Fruit fly (Drosophila melanogaster) whole organism, prepupa: ENCODE results near the gene CG17786.
A peak's percentile ranks its signal among the peaks of the same experiment; 100 is the strongest.

Experiments
- Blimp-1 ChIP-seq: fragments of 200-800 bp; sonication (Bioruptor generic); optimal IDR thresholded peaks from 3 replicates; lab custom pipeline; 2017; ENCODE audit warnings: missing biosample characterization, missing genetic modification characterization, mild to moderate bottlenecking, moderate library complexity, missing genetic modification reagents
- CG10631 ChIP-seq: fragments of 200-800 bp; sonication (Bioruptor generic); optimal IDR thresholded peaks from 2 replicates; lab custom pipeline; 2016; ENCODE audit warnings: missing biosample characterization, missing genetic modification characterization
- CG10669 ChIP-seq: fragments of 200-800 bp; sonication (Bioruptor generic); optimal IDR thresholded peaks from 3 replicates; lab custom pipeline; 2018; ENCODE audit warnings: missing biosample characterization, mild to moderate bottlenecking, missing genetic modification characterization, moderate library complexity
- CG11294 ChIP-seq: fragments of 200-800 bp; sonication (Bioruptor generic); IDR thresholded peaks from 2 replicates; pipeline ENCODE4 v1.3.6; 2022; ENCODE audit warnings: missing biosample characterization, missing genetic modification characterization
- CG11762 ChIP-seq: fragments of 200-800 bp; sonication (Bioruptor generic); optimal IDR thresholded peaks from 3 replicates; lab custom pipeline; 2016; ENCODE audit warnings: missing biosample characterization, missing genetic modification characterization; ENCODE audit not compliant: insufficient read depth
- CG1621 ChIP-seq: fragments of 200-800 bp; sonication (Bioruptor generic); optimal IDR thresholded peaks from 3 replicates; lab custom pipeline; 2018; ENCODE audit warnings: missing biosample characterization, mild to moderate bottlenecking, missing genetic modification characterization
- CG16779 ChIP-seq: fragments of 200-800 bp; sonication (Bioruptor generic); optimal IDR thresholded peaks from 3 replicates; lab custom pipeline; 2017; ENCODE audit warnings: missing biosample characterization, mild to moderate bottlenecking, missing genetic modification characterization
- CG3032 ChIP-seq: fragments of 200-800 bp; optimal IDR thresholded peaks from 2 replicates; lab custom pipeline; 2019; ENCODE audit warnings: missing biosample characterization, mild to moderate bottlenecking, missing genetic modification characterization, moderate library complexity
- CG32006 ChIP-seq: fragments of 200-800 bp; sonication (Bioruptor generic); optimal IDR thresholded peaks from 3 replicates; lab custom pipeline; 2017; ENCODE audit warnings: missing biosample characterization, mild to moderate bottlenecking, missing genetic modification characterization
- CG34406 ChIP-seq: fragments of 200-800 bp; sonication (Bioruptor generic); optimal IDR thresholded peaks from 3 replicates; lab custom pipeline; 2016; ENCODE audit warnings: missing biosample characterization, missing genetic modification characterization
- CG3919 ChIP-seq: fragments of 200-800 bp; sonication (Bioruptor generic); optimal IDR thresholded peaks from 3 replicates; lab custom pipeline; 2016; ENCODE audit warnings: missing biosample characterization, missing genetic modification characterization
- CG4318 ChIP-seq: fragments of 200-800 bp; sonication (Bioruptor generic); optimal IDR thresholded peaks from 3 replicates; lab custom pipeline; 2017; ENCODE audit warnings: missing biosample characterization, mild to moderate bottlenecking, missing genetic modification characterization
- CG6163 ChIP-seq: fragments of 200-800 bp; sonication (Bioruptor generic); IDR thresholded peaks from 3 replicates; pipeline ENCODE4 v1.3.6; 2022; ENCODE audit warnings: missing biosample characterization, missing genetic modification characterization
- CG6276 ChIP-seq: fragments of 200-800 bp; sonication (Bioruptor generic); optimal IDR thresholded peaks from 2 replicates; lab custom pipeline; 2017; ENCODE audit warnings: missing biosample characterization, mild to moderate bottlenecking, missing genetic modification characterization
- CG6792 ChIP-seq: fragments of 200-800 bp; sonication (Bioruptor generic); optimal IDR thresholded peaks from 3 replicates; lab custom pipeline; 2016; ENCODE audit warnings: missing biosample characterization, missing genetic modification characterization
- CG6808 ChIP-seq: fragments of 200-800 bp; sonication (Bioruptor generic); optimal IDR thresholded peaks from 3 replicates; lab custom pipeline; 2017; ENCODE audit warnings: missing biosample characterization, missing genetic modification characterization, mild to moderate bottlenecking, moderate library complexity, missing genetic modification reagents
- CG6854 ChIP-seq: fragments of 200-800 bp; sonication (Bioruptor generic); optimal IDR thresholded peaks from 2 replicates; lab custom pipeline; 2017; ENCODE audit warnings: missing biosample characterization, mild to moderate bottlenecking, missing genetic modification characterization
- CG8119 ChIP-seq: fragments of 200-800 bp; sonication (Bioruptor generic); IDR thresholded peaks from 3 replicates; pipeline ENCODE4 v1.3.6; 2022; ENCODE audit warnings: missing biosample characterization, missing genetic modification characterization
- CG8632 ChIP-seq: fragments of 200-800 bp; sonication (Bioruptor generic); optimal IDR thresholded peaks from 3 replicates; lab custom pipeline; 2016; ENCODE audit warnings: missing biosample characterization, missing genetic modification characterization
- Eip75B ChIP-seq: fragments of 200-800 bp; sonication (Bioruptor generic); optimal IDR thresholded peaks from 3 replicates; lab custom pipeline; 2016; ENCODE audit warnings: missing biosample characterization, missing genetic modification characterization
- Eip78C ChIP-seq: fragments of 200-800 bp; sonication (Bioruptor generic); peaks from one replicate; lab custom pipeline; 2016; ENCODE audit warnings: missing biosample characterization, missing genetic modification characterization
- Ets96B ChIP-seq: fragments of 200-800 bp; optimal IDR thresholded peaks from 2 replicates; lab custom pipeline; 2019; ENCODE audit warnings: missing biosample characterization, mild to moderate bottlenecking, missing genetic modification characterization, moderate library complexity
- Gug ChIP-seq: fragments of 200-800 bp; sonication (Bioruptor generic); IDR thresholded peaks from 2 replicates; pipeline ENCODE4 v1.3.6; 2022; ENCODE audit warnings: missing biosample characterization, missing genetic modification characterization
- Hr38 ChIP-seq: sonication (Bioruptor generic); optimal IDR thresholded peaks from 2 replicates; lab custom pipeline; 2016; ENCODE audit warnings: missing biosample characterization, missing genetic modification characterization
- Hr39 ChIP-seq: fragments of 200-800 bp; sonication (Bioruptor generic); optimal IDR thresholded peaks from 2 replicates; lab custom pipeline; 2016; ENCODE audit warnings: missing biosample characterization, missing genetic modification characterization
- Hr4 ChIP-seq: fragments of 200-800 bp; sonication (Bioruptor generic); optimal IDR thresholded peaks from 3 replicates; lab custom pipeline; 2016; ENCODE audit warnings: missing biosample characterization, missing genetic modification characterization
- Lpt ChIP-seq: fragments of 200-800 bp; sonication (Bioruptor generic); optimal IDR thresholded peaks from 3 replicates; lab custom pipeline; 2016; ENCODE audit warnings: missing biosample characterization, missing genetic modification characterization
- Met ChIP-seq: fragments of 200-800 bp; sonication (Bioruptor generic); optimal IDR thresholded peaks from 3 replicates; lab custom pipeline; 2016; ENCODE audit warnings: missing biosample characterization, missing genetic modification characterization
- OdsH ChIP-seq: fragments of 200-800 bp; sonication (Bioruptor generic); optimal IDR thresholded peaks from 3 replicates; lab custom pipeline; 2016; ENCODE audit warnings: missing biosample characterization, missing genetic modification characterization
- Smox ChIP-seq: fragments of 200-800 bp; sonication (Bioruptor generic); optimal IDR thresholded peaks from 3 replicates; lab custom pipeline; 2016; ENCODE audit warnings: missing biosample characterization, missing genetic modification characterization
- Sox102F ChIP-seq: fragments of 200-800 bp; sonication (Bioruptor generic); optimal IDR thresholded peaks from 2 replicates; lab custom pipeline; 2016; ENCODE audit warnings: missing biosample characterization, mild to moderate bottlenecking, missing genetic modification characterization
- Sox14 ChIP-seq: fragments of 200-800 bp; sonication (Bioruptor generic); optimal IDR thresholded peaks from 3 replicates; lab custom pipeline; 2016; ENCODE audit warnings: missing biosample characterization, missing genetic modification characterization
- Sox15 ChIP-seq: fragments of 200-800 bp; sonication (Bioruptor generic); optimal IDR thresholded peaks from 3 replicates; lab custom pipeline; 2016; ENCODE audit warnings: missing biosample characterization, missing genetic modification characterization
- cyc ChIP-seq: fragments of 200-800 bp; sonication (Bioruptor generic); optimal IDR thresholded peaks from 3 replicates; lab custom pipeline; 2016; ENCODE audit warnings: missing biosample characterization, missing genetic modification characterization
- dac ChIP-seq: fragments of 200-800 bp; sonication (Bioruptor generic); optimal IDR thresholded peaks from 2 replicates; lab custom pipeline; 2017; ENCODE audit warnings: missing biosample characterization, mild to moderate bottlenecking, missing genetic modification characterization
- eg ChIP-seq: fragments of 200-800 bp; sonication (Bioruptor generic); IDR thresholded peaks from 3 replicates; pipeline ENCODE4 v1.3.6; 2022; ENCODE audit warnings: missing biosample characterization, missing genetic modification characterization
- fd59A ChIP-seq: fragments of 200-800 bp; sonication (Bioruptor generic); optimal IDR thresholded peaks from 2 replicates; lab custom pipeline; 2017; ENCODE audit warnings: missing biosample characterization, mild to moderate bottlenecking, missing genetic modification characterization, missing genetic modification reagents
- fd85E ChIP-seq: fragments of 200-800 bp; sonication (Bioruptor generic); optimal IDR thresholded peaks from 3 replicates; lab custom pipeline; 2016; ENCODE audit warnings: missing biosample characterization, missing genetic modification characterization
- fkh ChIP-seq: fragments of 200-800 bp; sonication (Bioruptor generic); optimal IDR thresholded peaks from 3 replicates; lab custom pipeline; 2017; ENCODE audit warnings: missing biosample characterization, mild to moderate bottlenecking, missing genetic modification characterization, moderate library complexity
- pdm3 ChIP-seq: fragments of 200-800 bp; sonication (Bioruptor generic); optimal IDR thresholded peaks from 3 replicates; lab custom pipeline; 2016; ENCODE audit warnings: missing biosample characterization, missing genetic modification characterization
- salr ChIP-seq, 2 experiments: fragments of 200-800 bp; sonication (Bioruptor generic); optimal IDR thresholded peaks; 3 replicates each; lab custom pipeline; 2016 to 2018; ENCODE audit warnings: missing biosample characterization in 2 of 2, missing genetic modification characterization in 2 of 2, mild to moderate bottlenecking in 1 of 2
- ss ChIP-seq, 2 experiments: fragments of 200-800 bp; sonication (Bioruptor generic); optimal IDR thresholded peaks; 2 replicates in 1 of 2; 3 replicates in 1 of 2; lab custom pipeline; 2017 to 2018; ENCODE audit warnings: mild to moderate bottlenecking in 2 of 2, missing biosample characterization in 2 of 2, missing genetic modification characterization in 2 of 2, moderate library complexity in 1 of 2
- vri ChIP-seq: fragments of 200-800 bp; sonication (Bioruptor generic); optimal IDR thresholded peaks from 3 replicates; lab custom pipeline; 2016; ENCODE audit warnings: missing biosample characterization, mild to moderate bottlenecking, missing genetic modification characterization

CG17786 gene

dm6 chr3R:24219093-24219492 is 575 bp upstream of the CG17786 start:
- TF ChIP-seq Ets96B (tag; lab: Kevin White, UChicago) (no peak), fkh (no peak), fd59A (GFP tag; lab: Kevin White, UChicago) (no peak), Lpt (GFP tag; lab: Kevin White, UChicago) (no peak), salr (GFP tag; optimal IDR thresholded peaks at IDR 0.05; lab: Kevin White, UChicago) (peak in 1 of 2 experiments; percentile 1), Sox15 (GFP tag; lab: Kevin White, UChicago) (no peak), cyc (GFP tag; lab: Kevin White, UChicago) (no peak), CG8119 (GFP tag; lab: Robert Waterston, UW) (no peak; the same call in 2 of the 3 replicates), Hr38 (GFP tag; lab: Kevin White, UChicago) (no peak), CG3032 (tag; lab: Kevin White, UChicago) (no peak), Gug (GFP tag; lab: Robert Waterston, UW) (no peak), vri (no peak), CG11294 (GFP tag; lab: Robert Waterston, UW) (no peak), Blimp-1 (GFP tag; lab: Kevin White, UChicago) (peak; percentile 75), CG10631 (GFP tag; lab: Kevin White, UChicago) (no peak), fd85E (GFP tag; lab: Kevin White, UChicago) (no peak), CG6276 (GFP tag; lab: Kevin White, UChicago) (no peak), Smox (no peak), Met (GFP tag; lab: Kevin White, UChicago) (no peak), Sox14 (GFP tag; lab: Kevin White, UChicago) (no peak), Hr39 (GFP tag; lab: Kevin White, UChicago) (no peak), pdm3 (GFP tag; lab: Kevin White, UChicago) (peak; percentile 32), Eip75B (no peak), CG6163 (GFP tag; lab: Robert Waterston, UW) (no peak), CG6854 (no peak), CG8632 (GFP tag; lab: Kevin White, UChicago) (no peak), CG3919 (GFP tag; lab: Kevin White, UChicago) (no peak), Hr4 (GFP tag; lab: Kevin White, UChicago) (peak; percentile 77), CG32006 (peak; percentile 84), CG1621 (no peak), CG10669 (no peak), CG16779 (tag; lab: Kevin White, UChicago) (no peak), OdsH (GFP tag; lab: Kevin White, UChicago) (peak; percentile 9), CG11762 (GFP tag; lab: Kevin White, UChicago) (no peak), CG34406 (no peak), dac (GFP tag; lab: Kevin White, UChicago) (peak; percentile 44), CG4318 (GFP tag; lab: Kevin White, UChicago) (no peak), Eip78C (GFP tag; lab: Kevin White, UChicago) (peak; percentile 80), CG6808 (no peak), ss (GFP tag; optimal IDR thresholded peaks at IDR 0.05; lab: Kevin White, UChicago) (no peak), CG6792 (GFP tag; lab: Kevin White, UChicago) (no peak), eg (GFP tag; lab: Robert Waterston, UW) (no peak), Sox102F (GFP tag; lab: Kevin White, UChicago) (no peak)

- TF ChIP-seq CG6808 (no peak), eg (GFP tag; lab: Robert Waterston, UW) (0 out of 3 replicates have a peak, but pooled peaks have one; percentile 29), Blimp-1 (GFP tag; lab: Kevin White, UChicago) (peak; percentile 84), Met (GFP tag; lab: Kevin White, UChicago) (no peak)
- TF ChIP-seq, all 60 proteins: peak for 2
These were observed 2.5 kb downstream of the CG17786 start for dm6 chr3R:24216017-24216416.
